Fruit fly (Drosophila melanogaster): ENCODE data around the gene spir.

The spir gene

DNA sequence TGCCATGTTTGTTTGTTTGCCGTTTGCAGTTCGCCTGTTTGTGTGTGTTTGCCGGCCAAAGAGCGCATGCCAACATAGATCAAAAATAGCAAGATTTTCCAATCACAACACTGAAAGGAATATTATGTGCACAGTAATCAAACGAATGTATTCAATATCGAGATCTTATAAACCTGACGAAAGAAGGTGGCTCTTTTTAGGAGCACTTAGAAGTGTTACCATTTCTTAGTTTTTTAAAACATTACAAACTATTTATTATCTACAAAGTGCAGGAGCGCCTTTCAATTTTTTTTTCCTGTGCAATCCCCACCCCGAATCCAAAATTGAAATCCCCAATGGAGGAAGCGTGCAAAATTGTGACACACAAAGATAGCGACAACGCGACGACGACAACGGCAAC, 29.6 kb downstream of the spir start:
- TF ChIP-seq cwo (GFP tag; optimal IDR thresholded peaks at IDR 0.05) (no peak), bsh (GFP tag; optimal IDR thresholded peaks at IDR 0.05) (peak in 1 of 2 experiments; percentile 49), dati (GFP tag; IDR thresholded peaks at IDR 0.05) (no peak), ttk (GFP tag; IDR thresholded peaks at IDR 0.05) (no peak), CG4617 (GFP tag; optimal IDR thresholded peaks at IDR 0.05; ENCODE audit: borderline replicate concordance) (no peak), CG9817 (tag; optimal IDR thresholded peaks at IDR 0.05) (no peak), Fer2 (tag; optimal IDR thresholded peaks at IDR 0.05) (no peak), CG7357 (GFP tag; IDR thresholded peaks at IDR 0.05) (0 out of 3 replicates have a peak, but pooled peaks have one; percentile 20), CG7556 (GFP tag; optimal IDR thresholded peaks at IDR 0.05) (no peak), Drgx (GFP tag; IDR thresholded peaks at IDR 0.05) (peak; percentile 87)

DNA sequence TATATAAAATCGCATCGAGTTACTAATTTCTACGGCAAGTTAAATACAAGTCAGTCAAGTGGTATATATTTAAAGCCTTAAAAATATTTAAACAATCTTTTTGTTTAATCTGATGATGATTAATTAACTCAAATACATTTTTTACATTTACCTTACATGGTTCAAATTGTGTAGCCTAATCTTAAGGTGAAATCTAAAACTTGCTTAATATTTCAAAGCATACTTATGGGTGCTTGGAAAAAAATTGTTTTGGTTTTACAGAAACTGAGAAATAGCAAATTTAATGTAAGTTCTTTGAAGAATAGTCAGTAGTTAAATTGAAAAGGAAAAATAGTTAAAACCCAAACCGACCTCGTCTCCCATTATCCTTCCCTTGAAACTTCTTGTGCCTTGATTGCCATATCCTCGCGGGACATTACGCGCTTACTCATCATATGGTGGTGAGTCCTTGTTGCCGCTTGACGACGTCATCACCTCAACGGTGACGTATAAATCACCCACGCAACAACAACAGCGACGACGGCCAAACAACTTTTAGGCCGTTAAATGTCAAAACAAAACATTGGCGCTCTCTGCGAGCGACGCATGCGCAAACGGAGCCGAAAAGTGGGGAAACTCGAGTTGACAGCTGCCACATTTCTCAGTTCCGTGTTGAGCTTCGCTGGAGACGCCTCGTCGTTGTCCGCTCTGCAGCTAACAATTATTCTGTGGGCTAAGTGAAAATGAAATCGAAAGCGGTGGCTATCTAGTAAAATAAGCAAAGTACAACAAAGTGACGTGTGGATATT, 30.4 kb downstream of the spir start:
- TF ChIP-seq bowl (GFP tag; IDR thresholded peaks at IDR 0.05) (no peak), zen (tag; optimal IDR thresholded peaks at IDR 0.05) (peak; percentile 16), Blimp-1 (GFP tag; optimal IDR thresholded peaks at IDR 0.05) (peak; percentile 66), CG4360 (GFP tag; IDR thresholded peaks at IDR 0.05) (peak; percentile 66), p53 (GFP tag; optimal IDR thresholded peaks at IDR 0.05) (no peak), chinmo (GFP tag; IDR thresholded peaks at IDR 0.05; ENCODE audit: partially characterized antibody) (0 out of 4 replicates have a peak, but pooled peaks have one; percentile 18), amos (GFP tag; IDR thresholded peaks at IDR 0.05; ENCODE audit: partially characterized antibody) (0 out of 2 replicates have a peak, but pooled peaks have one; percentile 10), kay (GFP tag; optimal IDR thresholded peaks at IDR 0.05) (peak; percentile 8), sr (GFP tag; IDR thresholded peaks at IDR 0.05) (0 out of 3 replicates have a peak, but pooled peaks have one; percentile 36), gce (GFP tag; IDR thresholded peaks at IDR 0.05) (no peak), HmgZ (tag; optimal IDR thresholded peaks at IDR 0.05) (peak; percentile 12), Vsx1 (GFP tag; optimal IDR thresholded peaks at IDR 0.05) (peak; percentile 11), Med (GFP tag) (peak; percentile 22), twi (tag; optimal IDR thresholded peaks at IDR 0.05) (no peak), Camta (GFP tag; optimal IDR thresholded peaks at IDR 0.05) (no peak), Jarid2 (GFP tag; optimal IDR thresholded peaks at IDR 0.05) (peak; percentile 58), ewg (GFP tag; optimal IDR thresholded peaks at IDR 0.05) (peak; percentile 88), exex (tag; optimal IDR thresholded peaks at IDR 0.05) (peak; percentile 38), CG13894 (tag; optimal IDR thresholded peaks at IDR 0.05) (peak; percentile 20), Fer1 (GFP tag; optimal IDR thresholded peaks at IDR 0.05) (peak; percentile 61), CTCF (GFP tag; optimal IDR thresholded peaks at IDR 0.05) (peak; percentile 62), CG16779 (GFP tag; IDR thresholded peaks at IDR 0.05) (0 out of 2 replicates have a peak, but pooled peaks have one; percentile 3), CG4820 (GFP tag; optimal IDR thresholded peaks at IDR 0.05) (no peak), Ptx1 (GFP tag; IDR thresholded peaks at IDR 0.05) (no peak), seq (GFP tag; IDR thresholded peaks at IDR 0.05) (peak; percentile 40; the same call in 1 of the 2 replicates), Deaf1 (tag; optimal IDR thresholded peaks at IDR 0.05) (peak; percentile 45), CG1647 (GFP tag; optimal IDR thresholded peaks at IDR 0.05) (no peak), grn (GFP tag; optimal IDR thresholded peaks at IDR 0.05) (peak; percentile 81), hkb (optimal IDR thresholded peaks at IDR 0.05) (no peak), hkb (GFP tag; IDR thresholded peaks at IDR 0.05) (0 out of 2 replicates have a peak, but pooled peaks have one; percentile 7), Lim3 (GFP tag; IDR thresholded peaks at IDR 0.05) (no peak), Hr51 (GFP tag; optimal IDR thresholded peaks at IDR 0.05) (peak in 1 of 2 experiments; percentile 18), CG10431 (GFP tag; optimal IDR thresholded peaks at IDR 0.05) (no peak), CG2199 (GFP tag; IDR thresholded peaks at IDR 0.05) (no peak), CG11504 (tag; optimal IDR thresholded peaks at IDR 0.05) (peak; percentile 12), stwl (tag; optimal IDR thresholded peaks at IDR 0.05) (peak; percentile 37), bbx (GFP tag; IDR thresholded peaks at IDR 0.05; ENCODE audit: partially characterized antibody) (peak; percentile 18; the same call in 1 of the 2 replicates), scrt (GFP tag; optimal IDR thresholded peaks at IDR 0.05) (peak; percentile 33)

All from whole organism, embryonic.